Fruit fly (Drosophila melanogaster): ENCODE measurements around the gene sbr.

sbr gene

DNA sequence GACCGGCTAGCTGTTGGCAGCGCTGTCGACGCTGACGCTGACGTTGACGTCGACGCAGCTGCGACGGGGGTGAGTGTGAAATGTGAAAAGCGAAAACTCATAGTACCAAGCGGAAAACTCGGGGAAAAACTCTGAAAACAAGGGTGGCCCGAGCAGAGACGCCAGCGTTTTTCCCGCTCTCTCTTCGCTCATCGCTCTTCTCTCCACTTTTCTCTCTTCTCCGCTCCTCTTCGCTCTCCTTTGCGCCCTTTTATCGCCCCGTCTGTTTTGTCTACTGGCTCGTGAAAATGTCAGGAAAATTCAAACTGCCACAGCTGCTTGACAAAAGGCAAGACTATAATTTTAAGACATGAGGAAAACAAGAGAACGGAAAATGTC lies 23.5 kb downstream of the sbr start:
- TF ChIP-seq CG10348 (GFP tag; IDR thresholded peaks at IDR 0.05), result no peak
- TF ChIP-seq rn (GFP tag; IDR thresholded peaks at IDR 0.05), result no peak
- no peak for TF ChIP-seq fd96Ca (GFP tag; IDR thresholded peaks at IDR 0.05)
- TF ChIP-seq CG4496 (GFP tag; IDR thresholded peaks at IDR 0.05), result no peak
- no peak for TF ChIP-seq CG34367 (tag; optimal IDR thresholded peaks at IDR 0.05)
- no peak for TF ChIP-seq CG14655 (GFP tag; optimal IDR thresholded peaks at IDR 0.05)
- TF ChIP-seq CG12605 (GFP tag; IDR thresholded peaks at IDR 0.05), result no peak
- no peak for TF ChIP-seq CG9948 (tag; optimal IDR thresholded peaks at IDR 0.05)
- no peak for TF ChIP-seq EcR (GFP tag; optimal IDR thresholded peaks at IDR 0.05)
- TF ChIP-seq gl (tag; optimal IDR thresholded peaks at IDR 0.05), result no peak
- no peak for TF ChIP-seq CG13204 (GFP tag; optimal IDR thresholded peaks at IDR 0.05)
- no peak for TF ChIP-seq Pif1A (GFP tag; optimal IDR thresholded peaks at IDR 0.05)
- no peak for TF ChIP-seq CG17806 (tag; optimal IDR thresholded peaks at IDR 0.05)
- TF ChIP-seq CG15710 (tag; optimal IDR thresholded peaks at IDR 0.05), result no peak
- TF ChIP-seq D1 (tag; optimal IDR thresholded peaks at IDR 0.05), result no peak
- no peak for TF ChIP-seq CG32121 (GFP tag; IDR thresholded peaks at IDR 0.05)
- no peak for TF ChIP-seq CG8301 (tag; optimal IDR thresholded peaks at IDR 0.05)
- TF ChIP-seq Pif1B (GFP tag; optimal IDR thresholded peaks at IDR 0.05), result no peak
- TF ChIP-seq Snoo (tag; optimal IDR thresholded peaks at IDR 0.05), result no peak
- TF ChIP-seq Ets98B (GFP tag; IDR thresholded peaks at IDR 0.05), result no peak

DNA sequence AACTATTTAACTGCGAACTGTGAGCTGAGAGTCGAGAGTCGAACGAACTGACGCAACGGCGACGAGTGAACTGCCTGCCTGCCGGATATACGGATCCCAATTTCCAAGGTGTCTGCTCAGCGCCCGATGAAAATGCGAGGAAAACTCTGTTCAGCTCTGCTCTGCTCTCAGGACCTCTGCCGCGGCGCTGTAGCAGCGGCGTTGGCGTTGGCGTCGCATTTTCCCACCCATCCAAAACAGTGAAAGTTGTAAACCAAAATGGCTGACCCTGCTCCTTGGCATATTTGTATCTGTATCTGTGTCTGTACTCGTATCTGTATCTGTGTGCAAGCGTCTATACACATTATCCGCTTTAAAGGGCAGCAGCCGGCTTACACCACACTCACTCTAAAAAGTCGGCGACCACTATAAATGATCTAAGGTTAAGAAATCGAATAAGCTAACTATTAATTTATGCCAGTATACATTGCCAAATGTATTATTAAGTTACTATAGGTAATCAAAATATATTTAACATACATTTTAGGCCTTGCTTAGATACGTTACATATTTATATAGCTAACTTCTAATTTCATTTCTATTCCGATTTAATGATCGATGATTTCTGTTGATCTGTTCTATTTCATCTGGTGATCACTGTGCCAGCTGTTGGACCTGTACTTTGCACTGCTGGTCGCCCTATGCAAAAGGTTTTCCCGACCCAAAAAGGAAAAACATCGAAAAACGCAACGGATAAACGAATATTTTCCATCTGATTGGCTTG lies 24.0 kb downstream of the sbr start:
- no peak for TF ChIP-seq CG32121 (GFP tag; IDR thresholded peaks at IDR 0.05)

DNA sequence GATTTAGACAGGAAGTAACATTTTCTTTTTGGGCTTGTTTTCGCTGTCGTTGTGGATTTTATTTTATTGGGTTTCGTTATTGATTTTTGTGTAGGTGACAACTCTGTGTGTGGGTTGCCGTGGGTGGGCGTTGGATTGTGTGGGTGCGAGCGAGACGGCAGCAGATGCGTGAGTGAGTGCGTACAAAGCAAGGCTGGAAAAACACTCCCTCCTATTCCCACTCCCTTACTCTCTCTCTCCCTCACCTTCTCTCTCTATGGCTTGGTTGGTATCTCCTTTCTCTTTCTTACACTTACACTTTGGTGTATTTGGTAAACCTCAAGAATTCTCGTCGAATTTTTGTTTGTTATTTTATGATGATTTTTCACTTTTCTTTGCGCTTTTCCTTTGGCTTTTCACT lies 24.8 kb downstream of the sbr start:
- TF ChIP-seq rn (GFP tag; IDR thresholded peaks at IDR 0.05) (no peak), CG14655 (GFP tag; optimal IDR thresholded peaks at IDR 0.05) (no peak), CG10348 (GFP tag; IDR thresholded peaks at IDR 0.05) (no peak), EcR (GFP tag; optimal IDR thresholded peaks at IDR 0.05) (no peak), CG32121 (GFP tag; IDR thresholded peaks at IDR 0.05) (no peak), gl (tag; optimal IDR thresholded peaks at IDR 0.05) (no peak), CG8301 (tag; optimal IDR thresholded peaks at IDR 0.05) (no peak), fd96Ca (GFP tag; IDR thresholded peaks at IDR 0.05) (no peak), CG9948 (tag; optimal IDR thresholded peaks at IDR 0.05) (no peak)

DNA sequence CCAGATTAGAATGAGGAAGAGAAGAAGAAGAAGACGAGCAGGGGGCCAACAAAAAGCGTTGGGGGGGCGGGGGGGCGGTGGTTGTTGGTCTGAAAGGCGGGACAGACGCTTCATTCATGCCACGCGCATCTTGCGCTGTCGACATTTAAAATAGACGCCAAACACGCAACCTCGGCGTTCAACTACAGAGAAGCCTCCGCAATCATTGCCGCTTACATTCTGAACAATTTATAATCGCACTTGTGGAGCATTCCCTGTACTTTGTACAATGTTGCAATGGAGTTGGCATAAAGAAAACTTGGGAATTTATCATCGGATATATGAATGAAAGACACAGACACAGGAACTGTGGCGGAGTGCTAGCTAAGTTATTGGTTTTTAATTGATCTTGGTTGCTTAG lies 26.2 kb downstream of the sbr start:
- TF ChIP-seq CG12605 (GFP tag; IDR thresholded peaks at IDR 0.05) (no peak), CG10348 (GFP tag; IDR thresholded peaks at IDR 0.05) (no peak), fd96Ca (GFP tag; IDR thresholded peaks at IDR 0.05) (no peak), EcR (GFP tag; optimal IDR thresholded peaks at IDR 0.05) (no peak), Pif1A (GFP tag; optimal IDR thresholded peaks at IDR 0.05) (no peak), CG15710 (tag; optimal IDR thresholded peaks at IDR 0.05) (no peak), CG34367 (tag; optimal IDR thresholded peaks at IDR 0.05) (no peak), CG14655 (GFP tag; optimal IDR thresholded peaks at IDR 0.05) (no peak)

DNA sequence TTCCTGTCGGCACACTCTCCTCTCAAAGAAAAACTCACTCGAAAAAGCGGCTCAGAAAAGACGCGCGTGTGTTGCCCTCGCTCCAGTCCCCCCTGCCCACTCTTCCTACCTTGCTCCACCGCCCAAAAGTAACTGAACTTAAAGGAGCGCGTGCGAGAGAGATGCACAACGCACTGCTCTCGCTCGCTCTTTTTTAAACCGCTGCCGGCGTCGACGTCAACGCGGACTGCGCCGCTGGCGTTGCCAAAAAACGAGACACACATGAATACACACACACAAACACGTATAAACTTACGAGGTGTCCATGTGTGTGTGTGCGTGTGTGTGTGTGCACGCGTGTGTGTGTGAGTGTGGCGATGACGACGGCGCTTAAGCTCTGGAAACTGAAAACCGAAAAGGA lies 30.0 kb downstream of the sbr start:
- TF ChIP-seq Ets98B (GFP tag; IDR thresholded peaks at IDR 0.05) (no peak), gl (tag; optimal IDR thresholded peaks at IDR 0.05) (no peak)

DNA sequence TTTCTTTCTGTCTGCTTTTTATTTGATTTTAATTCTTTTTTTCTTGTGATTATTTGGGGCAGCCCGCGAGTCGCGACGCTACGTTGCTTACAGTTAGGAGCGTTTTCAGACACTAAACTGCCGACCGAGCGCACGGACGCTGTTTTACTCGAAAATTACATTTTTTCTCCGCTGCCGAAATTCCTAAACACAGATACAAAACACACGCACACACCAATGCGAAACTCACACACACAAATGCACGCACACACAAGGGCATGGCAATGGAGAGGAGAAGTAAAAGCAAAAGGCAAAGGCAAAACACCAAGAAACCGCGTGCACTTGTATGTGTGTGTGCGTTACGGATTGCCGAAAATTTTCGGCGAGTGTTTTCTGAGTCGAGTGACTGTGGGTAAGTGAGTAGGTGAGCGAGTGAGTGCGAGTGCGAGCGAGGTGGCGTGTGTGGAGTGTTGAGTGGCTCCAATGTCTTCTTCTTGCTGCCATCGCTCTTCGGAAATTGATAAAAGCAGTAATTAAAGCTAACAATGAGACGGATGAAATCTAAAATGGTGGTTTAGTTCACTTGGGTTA lies 31.3 kb downstream of the sbr start:
- no peak for TF ChIP-seq fd96Ca (GFP tag; IDR thresholded peaks at IDR 0.05)
- no peak for TF ChIP-seq rn (GFP tag; IDR thresholded peaks at IDR 0.05)
- no peak for TF ChIP-seq CG8159 (tag; optimal IDR thresholded peaks at IDR 0.05)
- TF ChIP-seq CG34367 (tag; optimal IDR thresholded peaks at IDR 0.05), result no peak
- no peak for TF ChIP-seq CG10348 (GFP tag; IDR thresholded peaks at IDR 0.05)
- TF ChIP-seq CG15710 (tag; optimal IDR thresholded peaks at IDR 0.05), result no peak
- TF ChIP-seq Ets98B (GFP tag; IDR thresholded peaks at IDR 0.05), result no peak
- TF ChIP-seq Snoo (tag; optimal IDR thresholded peaks at IDR 0.05), result no peak
- TF ChIP-seq CG8301 (tag; optimal IDR thresholded peaks at IDR 0.05), result no peak
- TF ChIP-seq CG13204 (GFP tag; optimal IDR thresholded peaks at IDR 0.05), result no peak
- TF ChIP-seq CG4496 (GFP tag; IDR thresholded peaks at IDR 0.05), result no peak
- no peak for TF ChIP-seq CG32121 (GFP tag; IDR thresholded peaks at IDR 0.05)
- TF ChIP-seq EcR (GFP tag; optimal IDR thresholded peaks at IDR 0.05), result no peak
- no peak for TF ChIP-seq CG17806 (tag; optimal IDR thresholded peaks at IDR 0.05)
- TF ChIP-seq CG9948 (tag; optimal IDR thresholded peaks at IDR 0.05), result no peak
- TF ChIP-seq Pif1B (GFP tag; optimal IDR thresholded peaks at IDR 0.05), result no peak
- TF ChIP-seq Pif1A (GFP tag; optimal IDR thresholded peaks at IDR 0.05), result no peak
- no peak for TF ChIP-seq D1 (tag; optimal IDR thresholded peaks at IDR 0.05)
- no peak for TF ChIP-seq CG14655 (GFP tag; optimal IDR thresholded peaks at IDR 0.05)
- no peak for TF ChIP-seq gl (tag; optimal IDR thresholded peaks at IDR 0.05)

DNA sequence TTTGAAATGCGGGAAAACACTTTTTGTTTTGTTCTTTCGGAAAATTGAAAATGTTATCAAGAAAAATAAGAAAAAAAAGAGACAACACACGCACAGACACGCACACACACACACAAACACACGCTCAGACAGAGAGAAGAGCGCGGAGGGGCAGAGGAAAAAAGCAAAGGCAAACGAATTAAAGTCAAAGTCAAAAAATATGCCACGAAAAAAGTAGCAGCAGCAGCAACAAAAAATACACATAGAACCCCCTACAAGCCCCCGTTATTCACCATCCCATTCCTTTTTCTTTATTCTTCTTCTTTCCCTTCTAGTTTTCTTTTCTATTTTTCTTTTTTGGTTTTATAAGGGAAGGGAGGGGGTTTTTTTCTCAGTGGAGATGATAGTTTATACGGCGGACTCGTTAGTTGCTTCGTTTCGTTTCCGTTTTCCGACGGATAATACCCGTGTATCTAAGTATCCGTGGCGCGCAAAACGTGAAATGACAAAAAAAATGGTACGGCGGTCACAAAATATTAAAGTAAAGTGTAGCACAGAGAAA lies 32.0 kb downstream of the sbr start:
- TF ChIP-seq Pif1B (GFP tag; optimal IDR thresholded peaks at IDR 0.05) (no peak), CG13204 (GFP tag; optimal IDR thresholded peaks at IDR 0.05) (no peak), CG15710 (tag; optimal IDR thresholded peaks at IDR 0.05) (no peak), CG12605 (GFP tag; IDR thresholded peaks at IDR 0.05) (no peak), CG14655 (GFP tag; optimal IDR thresholded peaks at IDR 0.05) (no peak), Snoo (tag; optimal IDR thresholded peaks at IDR 0.05) (no peak)

Data from whole organism, pupa.